Fruit fly (Drosophila melanogaster) whole organism, embryonic: ENCODE results near the gene CG15412.

Experiments used
- CG11723 ChIP-seq: fragments of 200-800 bp; sonication (Bioruptor generic); optimal IDR thresholded peaks from 2 replicates; lab custom pipeline; 2017; ENCODE audit warnings: missing biosample characterization, mild to moderate bottlenecking, missing genetic modification characterization
- CG14860 ChIP-seq: fragments of 200-800 bp; sonication (Bioruptor generic); IDR thresholded peaks from 3 replicates; pipeline ENCODE4 v1.3.6; 2022; ENCODE audit warnings: missing biosample characterization, missing genetic modification characterization; ENCODE audit not compliant: partially characterized antibody
- CG1792 ChIP-seq: fragments of 200-800 bp; sonication (Bioruptor generic); optimal IDR thresholded peaks from 2 replicates; lab custom pipeline; 2016; ENCODE audit warnings: missing biosample characterization, missing genetic modification characterization
- CG34376 ChIP-seq: fragments of 200-800 bp; sonication (Bioruptor generic); optimal IDR thresholded peaks from 2 replicates; lab custom pipeline; 2018; ENCODE audit warnings: missing biosample characterization, mild to moderate bottlenecking, missing genetic modification characterization
- Fer2 ChIP-seq: fragments of 200-800 bp; sonication (Bioruptor generic); optimal IDR thresholded peaks from 2 replicates; lab custom pipeline; 2018; ENCODE audit warnings: missing biosample characterization, mild to moderate bottlenecking, missing genetic modification characterization, moderate library complexity
- MESR4 ChIP-seq: fragments of 200-800 bp; sonication (Bioruptor generic); optimal IDR thresholded peaks from 2 replicates; lab custom pipeline; 2018; ENCODE audit warnings: missing biosample characterization, mild to moderate bottlenecking, missing genetic modification characterization, moderate library complexity
- fru ChIP-seq: fragments of >200 bp; optimal IDR thresholded peaks from 2 replicates; lab custom pipeline; 2017
- peb ChIP-seq: fragments of 200-800 bp; sonication (Bioruptor generic); IDR thresholded peaks from 2 replicates; pipeline ENCODE4 v1.3.6; 2022; ENCODE audit warnings: missing biosample characterization, missing genetic modification characterization
- pnt ChIP-seq: fragments of 200-800 bp; sonication (Bioruptor generic); optimal IDR thresholded peaks from 3 replicates; lab custom pipeline; 2016; ENCODE audit warnings: missing biosample characterization, missing genetic modification characterization
- sna ChIP-seq: fragments of 200-800 bp; sonication (Bioruptor generic); IDR thresholded peaks from 2 replicates; pipeline ENCODE4 v1.3.6; 2022; ENCODE audit warnings: missing biosample characterization, missing genetic modification characterization; ENCODE audit not compliant: partially characterized antibody
- usp ChIP-seq: fragments of >200 bp; optimal IDR thresholded peaks from 2 replicates; lab custom pipeline; 2017; ENCODE audit warnings: missing biosample characterization, missing genetic modification characterization

- TF ChIP-seq CG11723 (GFP tag; lab: Kevin White, UChicago) (no peak), fru (lab: Kevin White, UChicago) (no peak), MESR4 (no peak), CG14860 (no peak), sna (GFP tag; lab: Robert Waterston, UW) (no peak), usp (GFP tag; lab: Kevin White, UChicago) (no peak), CG34376 (GFP tag; lab: Kevin White, UChicago) (no peak), pnt (no peak), Fer2 (no peak), CG1792 (GFP tag; lab: Kevin White, UChicago) (no peak), peb (GFP tag; lab: Robert Waterston, UW) (no peak)
Measured at dm6 chr2L:3371776-3372383, 3.6 kb downstream of the CG15412 start.
